Worm (Caenorhabditis elegans): Measurements from ENCODE around the gene C43F9.5.

DNA sequence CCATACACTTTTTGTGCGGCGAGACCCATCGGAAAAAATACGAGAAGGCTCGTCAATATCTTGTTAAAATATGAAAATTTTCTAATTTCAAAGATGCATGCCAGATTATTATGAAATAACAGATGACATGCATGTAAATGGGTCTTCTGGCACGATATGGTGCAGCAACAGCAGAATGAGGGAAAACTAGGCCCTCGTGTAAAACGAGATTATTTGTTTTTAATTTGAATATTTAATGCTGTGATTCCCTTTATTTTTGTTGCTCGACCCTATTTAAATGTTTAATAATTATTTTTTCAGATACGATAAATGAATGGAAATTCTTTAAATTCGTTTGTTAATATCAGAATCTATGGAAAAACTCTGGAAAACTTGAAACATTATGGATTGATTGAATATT lies 28.9 kb downstream of the C43F9.5 start, which contains the start of gene him-8:
- TF ChIP-seq W03F9.2 (tag; optimal IDR thresholded peaks at IDR 0.05) = no peak
- TF ChIP-seq him-1 (tag; optimal IDR thresholded peaks at IDR 0.05) = no peak
- no peak for TF ChIP-seq dao-5 (tag; optimal IDR thresholded peaks at IDR 0.05)
